Worm (Caenorhabditis elegans): ENCODE measurements around the gene col-42.

DNA sequence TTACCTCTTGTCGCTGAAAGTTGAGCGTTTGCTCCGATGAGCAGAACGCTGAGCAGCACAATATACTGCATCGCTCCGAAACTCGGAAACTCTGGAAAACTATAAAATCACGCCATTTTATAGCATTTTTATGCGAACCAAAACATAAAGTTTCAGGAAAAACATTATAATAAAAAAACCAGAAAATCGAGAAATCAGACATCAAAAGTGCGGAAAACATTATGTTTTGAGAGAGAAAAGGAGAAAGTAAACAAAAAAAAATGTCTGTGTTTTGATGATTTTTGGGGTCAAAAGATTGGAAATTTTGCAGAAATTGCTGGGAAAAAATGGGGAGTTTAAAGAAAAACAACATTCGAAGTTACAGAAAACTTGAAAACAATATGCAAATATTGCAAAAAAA is 25.7 kb downstream of the col-42 start, which contains the start of gene Y69H2.3:
- TF ChIP-seq egl-43 (GFP tag; IDR thresholded peaks at IDR 0.05) (no peak), lin-13 (GFP tag; optimal IDR thresholded peaks at IDR 0.05) (no peak)
